Worm (Caenorhabditis elegans) whole organism, early embryonic: ENCODE measurements around the gene nhr-149.

Source experiments
- aly-1 ChIP-seq: sonication (generic microtip); optimal IDR thresholded peaks from 2 replicates; lab custom pipeline; 2016; ENCODE audit warnings: missing genetic modification characterization, missing compliant biosample characterization
- ets-7 ChIP-seq: sonication (generic microtip); optimal IDR thresholded peaks from 2 replicates; lab custom pipeline; 2016; ENCODE audit warnings: missing genotype, missing genetic modification characterization, missing compliant biosample characterization

ce11 chrV:7387755-7388154 is 38.3 kb upstream of the nhr-149 start, which contains the start of gene C02H6.3:
- TF ChIP-seq ets-7 (no peak), aly-1 (tag; lab: Kevin White, UChicago) (no peak)
